Worm (Caenorhabditis elegans) whole organism, early embryonic: ENCODE results near the gene nlp-78.

Experiments used
- B0310.2 ChIP-seq: sonication (generic microtip); optimal IDR thresholded peaks from 2 replicates; lab custom pipeline; 2016; ENCODE audit warnings: mild to moderate bottlenecking, missing genetic modification characterization, missing compliant biosample characterization
- F13C5.2 ChIP-seq: sonication (generic microtip); optimal IDR thresholded peaks from 2 replicates; lab custom pipeline; 2017; ENCODE audit warnings: mild to moderate bottlenecking, missing genetic modification characterization, inconsistent platforms, missing compliant biosample characterization
- aly-1 ChIP-seq: sonication (generic microtip); optimal IDR thresholded peaks from 2 replicates; lab custom pipeline; 2016; ENCODE audit warnings: missing genetic modification characterization, missing compliant biosample characterization
- ama-1 ChIP-seq: fragments of 150-350 bp; optimal IDR thresholded peaks from 2 replicates; lab custom pipeline; 2014
- ceh-13 ChIP-seq: fragments of 200-800 bp; sonication (Bioruptor generic); optimal IDR thresholded peaks from 2 replicates; lab custom pipeline; 2018; ENCODE audit warnings: mild to moderate bottlenecking, missing genetic modification characterization, missing compliant biosample characterization
- ceh-36 ChIP-seq: sonication (generic microtip); optimal IDR thresholded peaks from 2 replicates; lab custom pipeline; 2016; ENCODE audit warnings: missing genetic modification characterization, inconsistent platforms, missing compliant biosample characterization
- ets-7 ChIP-seq: sonication (generic microtip); optimal IDR thresholded peaks from 2 replicates; lab custom pipeline; 2016; ENCODE audit warnings: missing genotype, missing genetic modification characterization, missing compliant biosample characterization
- flt-1 ChIP-seq: fragments of 200-800 bp; sonication (Bioruptor generic); IDR thresholded peaks from 2 replicates; pipeline ENCODE4 v1.3.6; 2022; ENCODE audit warnings: missing genetic modification characterization, missing compliant biosample characterization
- hmbx-1 ChIP-seq: sonication (generic microtip); optimal IDR thresholded peaks from 2 replicates; lab custom pipeline; 2016; ENCODE audit warnings: mild to moderate bottlenecking, missing genetic modification characterization, missing compliant biosample characterization
- hmg-4 ChIP-seq: fragments of 200-800 bp; sonication (Bioruptor generic); optimal IDR thresholded peaks from 2 replicates; lab custom pipeline; 2018; ENCODE audit warnings: mild to moderate bottlenecking, missing genetic modification characterization, missing compliant biosample characterization
- hnd-1 ChIP-seq: sonication (generic microtip); optimal IDR thresholded peaks from 2 replicates; lab custom pipeline; 2016; ENCODE audit warnings: missing genetic modification characterization, missing compliant biosample characterization
- pes-1 ChIP-seq: fragments of 200-800 bp; sonication (Bioruptor generic); IDR thresholded peaks from 2 replicates; pipeline ENCODE4 v1.3.6; 2022; ENCODE audit warnings: missing genetic modification reagents, missing genetic modification characterization, missing compliant biosample characterization
- scrt-1 ChIP-seq: fragments of 200-800 bp; sonication (Bioruptor generic); IDR thresholded peaks from 2 replicates; pipeline ENCODE4 v1.3.6; 2022; ENCODE audit warnings: missing genetic modification characterization, missing compliant biosample characterization
- sea-1 ChIP-seq: fragments of 200-800 bp; sonication (Bioruptor generic); conservative IDR thresholded peaks from 2 replicates; pipeline ENCODE4 v1.3.6; 2022; ENCODE audit warnings: missing genetic modification characterization, missing compliant biosample characterization
- tbx-11 ChIP-seq: fragments of 200-800 bp; sonication (Bioruptor generic); IDR thresholded peaks from 2 replicates; pipeline ENCODE4 v1.3.6; 2022; ENCODE audit warnings: missing genetic modification characterization, missing compliant biosample characterization
- tbx-37 ChIP-seq: fragments of 200-800 bp; sonication (Bioruptor generic); conservative IDR thresholded peaks from 2 replicates; pipeline ENCODE4 v1.3.6; 2022; ENCODE audit warnings: missing genetic modification reagents, missing genetic modification characterization, missing compliant biosample characterization
- tra-4 ChIP-seq: sonication (generic microtip); optimal IDR thresholded peaks from 2 replicates; lab custom pipeline; 2017; ENCODE audit warnings: missing genetic modification characterization, missing compliant biosample characterization

The nlp-78 gene

ce11 chrII:9135878-9136277, at the start of gene nlp-78:
TSS of gene nlp-78 (plus strand) at chrII:9136178.
- TF ChIP-seq ama-1 (no peak), hnd-1 (tag; lab: Kevin White, UChicago) (no peak), B0310.2 (tag; lab: Kevin White, UChicago) (no peak), aly-1 (tag; lab: Kevin White, UChicago) (no peak), pes-1 (GFP tag; lab: Robert Waterston, UW) (no peak), ceh-13 (GFP tag; lab: Kevin White, UChicago) (no peak), hmg-4 (GFP tag; lab: Kevin White, UChicago) (no peak), scrt-1 (GFP tag; lab: Robert Waterston, UW) (no peak), ets-7 (tag; lab: Kevin White, UChicago) (no peak), tbx-11 (GFP tag; lab: Robert Waterston, UW) (no peak), F13C5.2 (tag; lab: Kevin White, UChicago) (no peak), tra-4 (tag; lab: Kevin White, UChicago) (no peak)

ce11 chrII:9086308-9086707, 49.7 kb upstream of the nlp-78 start, which contains the start of gene hlh-3:
TSS of gene hlh-3 (plus strand) at chrII:9086608.
- no peak for TF ChIP-seq ets-7 (tag; lab: Kevin White, UChicago)
- no peak for TF ChIP-seq tra-4 (tag; lab: Kevin White, UChicago)
- no peak for TF ChIP-seq aly-1 (tag; lab: Kevin White, UChicago)
- no peak for TF ChIP-seq pes-1 (GFP tag; lab: Robert Waterston, UW)
- no peak for TF ChIP-seq hmbx-1
- TF ChIP-seq F13C5.2 (tag; lab: Kevin White, UChicago) = no peak
- no peak for TF ChIP-seq sea-1 (GFP tag; lab: Robert Waterston, UW)
- no peak for TF ChIP-seq flt-1
- TF ChIP-seq B0310.2 (tag; lab: Kevin White, UChicago) = no peak
- TF ChIP-seq scrt-1 (GFP tag; lab: Robert Waterston, UW) = no peak
- no peak for TF ChIP-seq hnd-1 (tag; lab: Kevin White, UChicago)

ce11 chrII:9092910-9093309, 43.1 kb upstream of the nlp-78 start:
- TF ChIP-seq flt-1 = no peak
- TF ChIP-seq ets-7 (tag; lab: Kevin White, UChicago) = no peak
- TF ChIP-seq ceh-13 (GFP tag; lab: Kevin White, UChicago) = no peak
- no peak for TF ChIP-seq sea-1 (GFP tag; lab: Robert Waterston, UW)
- TF ChIP-seq hnd-1 (tag; lab: Kevin White, UChicago) = no peak
- TF ChIP-seq tra-4 (tag; lab: Kevin White, UChicago) = no peak
- no peak for TF ChIP-seq hmbx-1
- no peak for TF ChIP-seq ama-1
- TF ChIP-seq tbx-37 = no peak
- no peak for TF ChIP-seq F13C5.2 (tag; lab: Kevin White, UChicago)
- no peak for TF ChIP-seq ceh-36 (tag; lab: Kevin White, UChicago)
- TF ChIP-seq pes-1 (GFP tag; lab: Robert Waterston, UW) = no peak
- no peak for TF ChIP-seq scrt-1 (GFP tag; lab: Robert Waterston, UW)
- no peak for TF ChIP-seq hmg-4 (GFP tag; lab: Kevin White, UChicago)
- no peak for TF ChIP-seq tbx-11 (GFP tag; lab: Robert Waterston, UW)
- TF ChIP-seq B0310.2 (tag; lab: Kevin White, UChicago) = no peak
- no peak for TF ChIP-seq aly-1 (tag; lab: Kevin White, UChicago)

ce11 chrII:9093584-9093983, 42.4 kb upstream of the nlp-78 start, which contains the start of gene C07H4.1:
TSS of gene C07H4.1 (minus strand) at chrII:9093684.
- TF ChIP-seq tbx-11 (GFP tag; lab: Robert Waterston, UW) = no peak
- no peak for TF ChIP-seq hmg-4 (GFP tag; lab: Kevin White, UChicago)
- no peak for TF ChIP-seq sea-1 (GFP tag; lab: Robert Waterston, UW)
- no peak for TF ChIP-seq hnd-1 (tag; lab: Kevin White, UChicago)
- TF ChIP-seq scrt-1 (GFP tag; lab: Robert Waterston, UW) = no peak
- TF ChIP-seq flt-1 = no peak
- TF ChIP-seq ets-7 (tag; lab: Kevin White, UChicago) = no peak

ce11 chrII:9094247-9094790, 41.7 kb upstream of the nlp-78 start:
- no peak for TF ChIP-seq scrt-1 (GFP tag; lab: Robert Waterston, UW)
- no peak for TF ChIP-seq tbx-11 (GFP tag; lab: Robert Waterston, UW)
- TF ChIP-seq tra-4 (tag; lab: Kevin White, UChicago) = no peak
- no peak for TF ChIP-seq sea-1 (GFP tag; lab: Robert Waterston, UW)
- TF ChIP-seq ets-7 (tag; lab: Kevin White, UChicago) = no peak
- no peak for TF ChIP-seq ceh-36 (tag; lab: Kevin White, UChicago)
- no peak for TF ChIP-seq ceh-13 (GFP tag; lab: Kevin White, UChicago)
- TF ChIP-seq hmbx-1 = no peak
- TF ChIP-seq tbx-37 = no peak
- no peak for TF ChIP-seq aly-1 (tag; lab: Kevin White, UChicago)
- TF ChIP-seq pes-1 (GFP tag; lab: Robert Waterston, UW) = no peak
- no peak for TF ChIP-seq B0310.2 (tag; lab: Kevin White, UChicago)
- TF ChIP-seq F13C5.2 (tag; lab: Kevin White, UChicago) = no peak
- no peak for TF ChIP-seq flt-1
- no peak for TF ChIP-seq hmg-4 (GFP tag; lab: Kevin White, UChicago)
- no peak for TF ChIP-seq hnd-1 (tag; lab: Kevin White, UChicago)
- no peak for TF ChIP-seq ama-1

ce11 chrII:9097302-9097701, 38.7 kb upstream of the nlp-78 start:
- TF ChIP-seq tra-4 (tag; lab: Kevin White, UChicago) (no peak), flt-1 (no peak), hmbx-1 (no peak), tbx-37 (no peak), scrt-1 (GFP tag; lab: Robert Waterston, UW) (no peak), hmg-4 (GFP tag; lab: Kevin White, UChicago) (no peak), ceh-36 (tag; lab: Kevin White, UChicago) (no peak), ceh-13 (GFP tag; lab: Kevin White, UChicago) (no peak), ets-7 (tag; lab: Kevin White, UChicago) (no peak), ama-1 (no peak), aly-1 (tag; lab: Kevin White, UChicago) (no peak)

- TF ChIP-seq ama-1 (no peak), B0310.2 (tag; lab: Kevin White, UChicago) (no peak), aly-1 (tag; lab: Kevin White, UChicago) (no peak), hmbx-1 (no peak), tbx-11 (GFP tag; lab: Robert Waterston, UW) (no peak), ceh-36 (tag; lab: Kevin White, UChicago) (no peak), pes-1 (GFP tag; lab: Robert Waterston, UW) (no peak), ets-7 (tag; lab: Kevin White, UChicago) (no peak), scrt-1 (GFP tag; lab: Robert Waterston, UW) (no peak), hnd-1 (tag; lab: Kevin White, UChicago) (no peak), hmg-4 (GFP tag; lab: Kevin White, UChicago) (no peak), sea-1 (GFP tag; lab: Robert Waterston, UW) (no peak), tbx-37 (no peak), F13C5.2 (tag; lab: Kevin White, UChicago) (no peak), tra-4 (tag; lab: Kevin White, UChicago) (no peak)
Observed at ce11 chrII:9098505-9098904, 37.5 kb upstream of the nlp-78 start, which contains the start of gene clh-5. TSS of gene clh-5 (minus strand) at chrII:9098605.
